Worm (Caenorhabditis elegans): ENCODE data around the gene C16C10.2.

ce11 chrIII:4193659-4194103 lies 15.2 kb upstream of the C16C10.2 start, which contains the start of gene xbp-1:
- peak; percentile 94 for TF ChIP-seq pha-4 (tag; optimal IDR thresholded peaks at IDR 0.05)
- TF ChIP-seq ccch-3 (GFP tag; optimal IDR thresholded peaks at IDR 0.05) = no peak
- TF ChIP-seq snpc-4 (GFP tag; optimal IDR thresholded peaks at IDR 0.05) = no peak
- peak; percentile 52 to 71 (median 56) for TF ChIP-seq snpc-4 (tag; optimal IDR thresholded peaks at IDR 0.05)
- no peak for TF ChIP-seq hrde-1 (tag; optimal IDR thresholded peaks at IDR 0.05; ENCODE audit: borderline replicate concordance)
